Worm (Caenorhabditis elegans) whole organism, mixed stage, embryonic: Measurements from ENCODE around the gene srd-54.
"Not testable (repeated sequence)": the region's sequence is repeated elsewhere in the genome, so short reads cannot be mapped to it uniquely, and the experiment has no call there.

ENCODE experiments used
- M03D4.4 ChIP-seq: sonication (generic microtip); optimal IDR thresholded peaks from 2 replicates; lab custom pipeline; 2017; ENCODE audit warnings: mild to moderate bottlenecking, missing genetic modification characterization, missing compliant biosample characterization
- bed-3 ChIP-seq: fragments of 200-800 bp; sonication (Bioruptor generic); optimal IDR thresholded peaks from 3 replicates; lab custom pipeline; 2018; ENCODE audit warnings: mild to moderate bottlenecking, missing genetic modification characterization, moderate library complexity, missing compliant biosample characterization
- blmp-1 ChIP-seq: fragments of 150-350 bp; optimal IDR thresholded peaks from 2 replicates; lab custom pipeline; 2014; ENCODE audit warnings: missing biosample characterization, missing genetic modification characterization
- ceh-39 ChIP-seq: fragments of 150-350 bp; optimal IDR thresholded peaks from 2 replicates; lab custom pipeline; 2014; ENCODE audit warnings: missing biosample characterization, missing genetic modification characterization
- ceh-43 ChIP-seq: fragments of 200-800 bp; sonication (Bioruptor generic); optimal IDR thresholded peaks from 2 replicates; lab custom pipeline; 2018; ENCODE audit warnings: mild to moderate bottlenecking, missing genetic modification characterization, moderate library complexity, missing compliant biosample characterization
- ceh-83 ChIP-seq: fragments of 200-800 bp; sonication (Bioruptor generic); optimal IDR thresholded peaks from 2 replicates; lab custom pipeline; 2018; ENCODE audit warnings: mild to moderate bottlenecking, missing genetic modification characterization, missing compliant biosample characterization
- ces-1 ChIP-seq: fragments of 150-350 bp; optimal IDR thresholded peaks from 2 replicates; lab custom pipeline; 2014; ENCODE audit warnings: missing biosample characterization, missing genetic modification reagents, missing genetic modification characterization
- cnd-1 ChIP-seq: fragments of 200-800 bp; sonication (Bioruptor generic); optimal IDR thresholded peaks from 2 replicates; lab custom pipeline; 2018; ENCODE audit warnings: mild to moderate bottlenecking, missing genetic modification characterization, missing compliant biosample characterization
- drap-1 ChIP-seq: fragments of 200-800 bp; sonication (Bioruptor generic); optimal IDR thresholded peaks from 3 replicates; lab custom pipeline; 2018; ENCODE audit warnings: mild to moderate bottlenecking, missing genetic modification characterization, missing compliant biosample characterization
- elt-1 ChIP-seq: sonication (generic microtip); optimal IDR thresholded peaks from 2 replicates; lab custom pipeline; 2017; ENCODE audit warnings: missing genetic modification characterization, mild to moderate bottlenecking, missing compliant biosample characterization, antibody characterized with exemption, moderate library complexity, borderline replicate concordance; ENCODE audit not compliant: insufficient read depth
- elt-3 ChIP-seq: fragments of 150-350 bp; optimal IDR thresholded peaks from 2 replicates; lab custom pipeline; 2014; ENCODE audit warnings: missing biosample characterization, missing genetic modification characterization
- flh-1 ChIP-seq: fragments of 200-800 bp; sonication (Bioruptor generic); optimal IDR thresholded peaks from 2 replicates; lab custom pipeline; 2018; ENCODE audit warnings: mild to moderate bottlenecking, missing genetic modification characterization, moderate library complexity, missing compliant biosample characterization
- ham-2 ChIP-seq: fragments of 200-800 bp; sonication (Bioruptor generic); optimal IDR thresholded peaks from 2 replicates; lab custom pipeline; 2018; ENCODE audit warnings: mild to moderate bottlenecking, missing genetic modification characterization, missing compliant biosample characterization
- hlh-1 ChIP-seq: fragments of 150-350 bp; optimal IDR thresholded peaks from 2 replicates; lab custom pipeline; 2014; ENCODE audit warnings: missing biosample characterization, missing genetic modification reagents, missing genetic modification characterization
- lin-13 ChIP-seq: fragments of 150-350 bp; optimal IDR thresholded peaks from 2 replicates; lab custom pipeline; 2014; ENCODE audit warnings: missing biosample characterization, missing genetic modification characterization
- lin-32 ChIP-seq: fragments of 200-800 bp; sonication (Bioruptor generic); optimal IDR thresholded peaks from 2 replicates; lab custom pipeline; 2018; ENCODE audit warnings: mild to moderate bottlenecking, missing genetic modification characterization, missing compliant biosample characterization
- lsy-2 ChIP-seq: fragments of 150-350 bp; optimal IDR thresholded peaks from 2 replicates; lab custom pipeline; 2014; ENCODE audit warnings: missing biosample characterization, missing genetic modification characterization
- mab-5 ChIP-seq: fragments of 150-350 bp; optimal IDR thresholded peaks from 2 replicates; lab custom pipeline; 2014; ENCODE audit warnings: missing biosample characterization, missing genetic modification characterization
- mep-1 ChIP-seq: fragments of 150-350 bp; optimal IDR thresholded peaks from 2 replicates; lab custom pipeline; 2017; ENCODE audit warnings: missing biosample characterization, missing genetic modification reagents, missing genetic modification characterization, inconsistent platforms
- mls-2 ChIP-seq: sonication (generic microtip); optimal IDR thresholded peaks from 2 replicates; lab custom pipeline; 2016; ENCODE audit warnings: mild to moderate bottlenecking, missing genetic modification characterization, moderate library complexity, missing compliant biosample characterization
- nhr-12 ChIP-seq: fragments of 150-350 bp; optimal IDR thresholded peaks from 2 replicates; lab custom pipeline; 2014; ENCODE audit warnings: missing biosample characterization, missing genetic modification characterization
- nhr-237 ChIP-seq: fragments of 150-350 bp; optimal IDR thresholded peaks from 2 replicates; lab custom pipeline; 2014; ENCODE audit warnings: missing biosample characterization, missing genetic modification characterization
- nhr-28 ChIP-seq: fragments of 150-350 bp; optimal IDR thresholded peaks from 2 replicates; lab custom pipeline; 2014; ENCODE audit warnings: missing biosample characterization, missing genetic modification characterization
- nhr-76 ChIP-seq: sonication (generic microtip); optimal IDR thresholded peaks from 2 replicates; lab custom pipeline; 2017; ENCODE audit warnings: missing biosample characterization, missing genetic modification characterization
- pha-4 ChIP-seq: fragments of 150-350 bp; optimal IDR thresholded peaks from 2 replicates; lab custom pipeline; 2018; ENCODE audit warnings: missing biosample characterization, missing genetic modification reagents, missing genetic modification characterization
- snpc-4 ChIP-seq: fragments of 150-350 bp; optimal IDR thresholded peaks from 2 replicates; lab custom pipeline; 2014; ENCODE audit warnings: missing biosample characterization, missing genetic modification characterization
- sptf-1 ChIP-seq: sonication (generic microtip); optimal IDR thresholded peaks from 2 replicates; lab custom pipeline; 2017; ENCODE audit warnings: mild to moderate bottlenecking, missing genetic modification characterization, moderate library complexity, missing compliant biosample characterization
- unc-120 ChIP-seq: sonication (generic microtip); optimal IDR thresholded peaks from 2 replicates; lab custom pipeline; 2017; ENCODE audit warnings: missing genetic modification characterization, missing compliant biosample characterization; ENCODE audit not compliant: poor library complexity, severe bottlenecking
- unc-39 ChIP-seq: fragments of 150-350 bp; optimal IDR thresholded peaks from 2 replicates; lab custom pipeline; 2014; ENCODE audit warnings: missing biosample characterization, missing genetic modification characterization
- unc-62 ChIP-seq: fragments of 150-350 bp; optimal IDR thresholded peaks from 2 replicates; lab custom pipeline; 2014; ENCODE audit warnings: missing biosample characterization, missing genetic modification reagents, missing genetic modification characterization
- zip-8 ChIP-seq: fragments of 150-350 bp; optimal IDR thresholded peaks from 2 replicates; lab custom pipeline; 2014; ENCODE audit warnings: missing biosample characterization, missing genetic modification characterization
- ztf-11 ChIP-seq: fragments of 150-350 bp; optimal IDR thresholded peaks from 2 replicates; lab custom pipeline; 2014; ENCODE audit warnings: missing biosample characterization, missing genetic modification characterization

Gene srd-54

ce11 chrII:7434958-7435357 is 2.5 kb downstream of the srd-54 start, which contains the start of gene K02A2.1:
Gene K02A2.1 (plus strand): TSS chrII:7435258.
- not testable (repeated sequence) for TF ChIP-seq unc-62; ceh-39; elt-3 (tag; lab: Kevin White, UChicago)

DNA sequence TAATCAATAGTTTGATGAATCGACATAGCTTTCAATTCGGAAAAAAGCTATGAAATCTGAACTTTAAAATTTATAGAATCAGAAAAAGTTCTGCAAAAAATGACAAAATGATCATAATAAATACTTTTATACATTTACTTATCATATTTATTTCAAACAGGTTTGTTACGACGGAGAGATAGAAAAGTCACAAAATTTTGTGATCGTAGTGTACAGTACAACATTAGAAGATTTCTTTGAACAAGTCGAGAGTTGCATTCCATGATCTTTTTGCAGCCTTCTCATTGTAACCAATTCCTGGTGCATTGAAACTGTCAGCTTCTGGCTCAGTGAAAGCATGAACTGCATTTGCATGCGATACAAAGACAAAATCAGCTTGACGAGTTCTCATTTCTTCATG is 23.8 kb downstream of the srd-54 start, which contains the start of gene D1022.3:
TSS of gene D1022.3 (minus strand) at position 101 of the 400 bp plus-strand sequence.
- no peak for TF ChIP-seq ces-1 (GFP tag; lab: Kevin White, UChicago)
- TF ChIP-seq hlh-1 (tag; lab: Kevin White, UChicago) = no peak
- no peak for TF ChIP-seq ztf-11
- no peak for TF ChIP-seq cnd-1 (tag; lab: Kevin White, UChicago)
- no peak for TF ChIP-seq sptf-1 (tag; lab: Kevin White, UChicago)
- no peak for TF ChIP-seq M03D4.4 (tag; lab: Kevin White, UChicago)
- no peak for TF ChIP-seq lsy-2 (tag; lab: Kevin White, UChicago)
- no peak for TF ChIP-seq unc-120
- TF ChIP-seq pha-4 (tag; lab: Kevin White, UChicago) = no peak
- TF ChIP-seq elt-1 = no peak
- TF ChIP-seq nhr-237 (tag; lab: Kevin White, UChicago) = no peak
- no peak for TF ChIP-seq lin-13 (tag; lab: Kevin White, UChicago)
- TF ChIP-seq ceh-43 (GFP tag; lab: Kevin White, UChicago) = no peak
- no peak for TF ChIP-seq unc-62
- TF ChIP-seq blmp-1 (tag; lab: Kevin White, UChicago) = no peak

- no peak for TF ChIP-seq nhr-12 (tag; lab: Kevin White, UChicago)
- TF ChIP-seq mls-2 = no peak
- TF ChIP-seq hlh-1 (tag; lab: Kevin White, UChicago) = no peak
- no peak for TF ChIP-seq nhr-28
- no peak for TF ChIP-seq pha-4 (tag; lab: Kevin White, UChicago)
- TF ChIP-seq ham-2 (GFP tag; lab: Kevin White, UChicago) = no peak
- no peak for TF ChIP-seq blmp-1 (tag; lab: Kevin White, UChicago)
- no peak for TF ChIP-seq snpc-4
- TF ChIP-seq lsy-2 (tag; lab: Kevin White, UChicago) = no peak
Observed at ce11 chrII:7457210-7457609, 24.8 kb downstream of the srd-54 start, which contains the start of gene D1022.4. Gene D1022.4 (minus strand): TSS chrII:7457292.

DNA sequence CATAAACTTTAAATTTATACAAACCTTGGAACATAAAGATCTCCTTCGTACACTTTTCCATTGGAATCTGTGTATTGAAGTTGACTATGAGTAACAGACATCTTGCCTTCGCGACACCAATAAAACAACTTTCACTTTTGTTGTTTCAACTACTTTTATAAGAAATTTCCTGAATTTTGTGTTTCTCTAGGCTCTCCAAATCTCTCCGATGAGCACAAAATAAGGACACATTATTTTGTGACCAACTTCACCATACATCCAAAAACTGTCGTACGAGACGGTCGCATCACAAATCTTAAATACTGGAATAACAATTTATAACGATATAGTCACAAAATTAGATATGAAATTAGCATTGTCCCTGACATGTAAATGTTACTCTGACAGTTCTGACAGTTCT is 26.3 kb downstream of the srd-54 start, which contains the start of gene D1022.5:
TSS of gene D1022.5 (minus strand) at position 101 of the 400 bp plus-strand sequence.
- TF ChIP-seq unc-39 (tag; lab: Kevin White, UChicago) (no peak), drap-1 (GFP tag; lab: Kevin White, UChicago) (no peak), ceh-83 (GFP tag; lab: Kevin White, UChicago) (no peak)

DNA sequence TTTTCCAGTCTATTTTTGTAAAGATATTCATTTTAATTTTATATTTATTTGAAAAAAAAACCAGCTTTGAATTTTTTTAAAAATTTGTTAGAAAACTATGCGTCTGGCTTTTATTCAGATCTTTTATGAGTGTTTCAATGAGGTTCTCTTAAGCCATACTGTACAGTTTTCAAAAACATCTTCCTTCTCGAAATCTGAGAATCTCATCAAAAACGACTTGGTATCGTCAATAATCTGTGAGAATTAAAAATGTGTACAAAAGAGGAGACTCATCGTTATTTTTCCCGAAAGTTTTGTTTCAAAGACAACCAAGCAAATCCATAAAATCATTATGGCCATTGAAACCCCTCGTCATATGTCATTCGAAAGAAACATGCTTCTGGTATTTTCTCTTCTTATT is 26.8 kb downstream of the srd-54 start, which contains the start of gene D1022.2:
TSS of gene D1022.2 (plus strand) at position 301 of the 400 bp plus-strand sequence.
- TF ChIP-seq M03D4.4 (tag; lab: Kevin White, UChicago) (no peak), mep-1 (tag; lab: Kevin White, UChicago) (no peak), lin-32 (GFP tag; lab: Kevin White, UChicago) (no peak), snpc-4 (no peak), mls-2 (no peak), elt-1 (no peak), zip-8 (no peak), elt-3 (tag; lab: Kevin White, UChicago) (no peak), ces-1 (GFP tag; lab: Kevin White, UChicago) (no peak), sptf-1 (tag; lab: Kevin White, UChicago) (no peak), ceh-83 (GFP tag; lab: Kevin White, UChicago) (no peak)

- TF ChIP-seq ham-2 (GFP tag; lab: Kevin White, UChicago) (no peak), cnd-1 (tag; lab: Kevin White, UChicago) (no peak), elt-1 (no peak), flh-1 (GFP tag; lab: Kevin White, UChicago) (no peak), pha-4 (tag; lab: Kevin White, UChicago) (no peak), lin-32 (GFP tag; lab: Kevin White, UChicago) (no peak), mab-5 (tag; lab: Kevin White, UChicago) (no peak), drap-1 (GFP tag; lab: Kevin White, UChicago) (no peak), nhr-237 (tag; lab: Kevin White, UChicago) (no peak), M03D4.4 (tag; lab: Kevin White, UChicago) (no peak), nhr-76 (tag; lab: Kevin White, UChicago) (no peak), sptf-1 (tag; lab: Kevin White, UChicago) (no peak), unc-120 (no peak), ceh-39 (no peak), bed-3 (GFP tag; lab: Kevin White, UChicago) (no peak), blmp-1 (tag; lab: Kevin White, UChicago) (no peak)
Observed at ce11 chrII:7465519-7465918, 33.1 kb downstream of the srd-54 start, which contains the start of gene sro-1. Gene sro-1 (minus strand): TSS chrII:7465619.
